Worm (Caenorhabditis elegans) whole organism, early embryonic: ENCODE data around the gene mes-4.

Experiments
- ama-1 ChIP-seq: fragments of 150-350 bp; optimal IDR thresholded peaks from 2 replicates; lab custom pipeline; 2014
- flt-1 ChIP-seq: fragments of 200-800 bp; sonication (Bioruptor generic); IDR thresholded peaks from 2 replicates; pipeline ENCODE4 v1.3.6; 2022; ENCODE audit warnings: missing genetic modification characterization, missing compliant biosample characterization
- hmbx-1 ChIP-seq: sonication (generic microtip); optimal IDR thresholded peaks from 2 replicates; lab custom pipeline; 2016; ENCODE audit warnings: mild to moderate bottlenecking, missing genetic modification characterization, missing compliant biosample characterization
- hmg-4 ChIP-seq: fragments of 200-800 bp; sonication (Bioruptor generic); optimal IDR thresholded peaks from 2 replicates; lab custom pipeline; 2018; ENCODE audit warnings: mild to moderate bottlenecking, missing genetic modification characterization, missing compliant biosample characterization
- pes-1 ChIP-seq: fragments of 200-800 bp; sonication (Bioruptor generic); IDR thresholded peaks from 2 replicates; pipeline ENCODE4 v1.3.6; 2022; ENCODE audit warnings: missing genetic modification reagents, missing genetic modification characterization, missing compliant biosample characterization
- sea-1 ChIP-seq: fragments of 200-800 bp; sonication (Bioruptor generic); conservative IDR thresholded peaks from 2 replicates; pipeline ENCODE4 v1.3.6; 2022; ENCODE audit warnings: missing genetic modification characterization, missing compliant biosample characterization
- tbx-11 ChIP-seq: fragments of 200-800 bp; sonication (Bioruptor generic); IDR thresholded peaks from 2 replicates; pipeline ENCODE4 v1.3.6; 2022; ENCODE audit warnings: missing genetic modification characterization, missing compliant biosample characterization
- tbx-37 ChIP-seq: fragments of 200-800 bp; sonication (Bioruptor generic); conservative IDR thresholded peaks from 2 replicates; pipeline ENCODE4 v1.3.6; 2022; ENCODE audit warnings: missing genetic modification reagents, missing genetic modification characterization, missing compliant biosample characterization
- tra-4 ChIP-seq: sonication (generic microtip); optimal IDR thresholded peaks from 2 replicates; lab custom pipeline; 2017; ENCODE audit warnings: missing genetic modification characterization, missing compliant biosample characterization

DNA sequence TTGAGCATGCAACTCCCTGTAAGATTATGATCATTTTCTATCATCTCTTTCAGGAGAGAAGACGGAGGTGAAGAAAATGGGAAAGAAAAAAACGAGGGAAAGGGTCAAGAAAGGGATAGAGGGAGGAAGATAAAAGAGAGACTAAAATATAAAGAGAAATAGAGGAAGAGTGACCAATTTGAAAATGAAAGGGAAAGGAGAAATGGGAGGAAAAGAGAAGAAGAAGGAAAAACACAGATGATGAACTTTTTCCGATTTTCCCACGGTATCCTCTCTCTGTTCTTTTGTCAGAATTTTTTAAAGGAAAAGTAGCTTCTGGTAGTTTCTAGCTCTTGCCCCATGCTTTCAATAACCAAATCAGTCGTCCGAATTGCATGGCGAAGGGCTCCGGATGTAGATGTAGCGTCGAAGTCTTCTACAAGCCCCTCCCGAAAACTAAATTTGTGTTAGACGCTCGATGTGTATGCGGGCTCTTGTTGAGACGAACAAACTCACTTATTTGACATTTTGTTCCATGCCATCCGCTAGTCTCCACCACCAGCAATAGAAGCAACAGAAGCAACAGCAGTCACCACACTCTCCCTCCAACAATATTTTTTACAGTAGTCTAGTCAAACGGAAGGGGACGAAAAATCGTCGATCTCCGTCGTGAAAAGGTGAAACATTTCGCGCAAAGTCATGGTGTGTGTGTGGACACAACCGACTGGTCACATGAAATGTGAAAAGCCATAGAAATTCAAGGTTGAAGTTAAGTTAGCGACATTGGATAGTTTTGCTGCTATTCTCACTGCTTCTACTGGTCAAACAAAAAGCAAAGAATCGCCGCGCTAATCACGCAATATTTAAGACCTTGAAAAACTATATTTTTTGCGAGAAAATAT, 45.7 kb downstream of the mes-4 start, which contains the start of gene somi-1:
- TF ChIP-seq ama-1 (lab: Kevin White, UChicago) (no peak), tbx-37 (peak; percentile 5; the same call in 1 of the 2 replicates), tbx-11 (no peak), pes-1 (GFP tag; lab: Robert Waterston, UW) (no peak), flt-1 (GFP tag; lab: Robert Waterston, UW) (no peak), hmbx-1 (no peak), hmg-4 (GFP tag; lab: Kevin White, UChicago) (no peak), sea-1 (GFP tag; lab: Robert Waterston, UW) (no peak), tra-4 (tag; lab: Kevin White, UChicago) (no peak)
